Fruit fly (Drosophila melanogaster): Measurements from ENCODE around the gene CG10631.

- TF ChIP-seq br (GFP tag; optimal IDR thresholded peaks at IDR 0.05) (no peak), usp (GFP tag; optimal IDR thresholded peaks at IDR 0.05) (no peak), sv (GFP tag; optimal IDR thresholded peaks at IDR 0.05) (no peak), psq (GFP tag; optimal IDR thresholded peaks at IDR 0.05) (no peak), CG9705 (GFP tag; optimal IDR thresholded peaks at IDR 0.05) (no peak), dl (GFP tag; optimal IDR thresholded peaks at IDR 0.05; ENCODE audit: insufficient read depth in 1 of 2, partially characterized antibody in 2 of 2) (no peak), dmrt93B (GFP tag; optimal IDR thresholded peaks at IDR 0.05) (no peak), tai (GFP tag; optimal IDR thresholded peaks at IDR 0.05) (no peak), OdsH (GFP tag; optimal IDR thresholded peaks at IDR 0.05) (no peak), Myc (optimal IDR thresholded peaks at IDR 0.05) (peak; percentile 8), Abd-B (GFP tag; optimal IDR thresholded peaks at IDR 0.05) (no peak)
Observed at dm6 chr2L:19735635-19736109, 21.0 kb downstream of the CG10631 start, which contains the start of the genes CG10462 and Nf-YB.

Measured in whole organism, wandering third instar larva.